Worm (Caenorhabditis elegans) whole organism, L3 larva: ENCODE results near the gene abf-5.
A peak's percentile ranks its signal among the peaks of the same experiment; 100 is the strongest.

Experiments
- R02D3.7 ChIP-seq: fragments of 150-350 bp; optimal IDR thresholded peaks from 2 replicates; lab custom pipeline; 2014; ENCODE audit warnings: missing biosample characterization, missing genetic modification characterization
- elt-2 ChIP-seq: sonication (generic microtip); optimal IDR thresholded peaks from 2 replicates; lab custom pipeline; 2016; ENCODE audit warnings: missing genetic modification reagents, mild to moderate bottlenecking, missing genetic modification characterization, missing compliant biosample characterization
- elt-3 ChIP-seq, 3 experiments: fragments of 150-350 bp in 1 of 3; sonication (generic microtip) in 2 of 3; optimal IDR thresholded peaks; 2 replicates in 2 of 3; 4 replicates in 1 of 3; lab custom pipeline; 2014 to 2017; ENCODE audit warnings: missing biosample characterization in 3 of 3, missing genetic modification characterization in 3 of 3
- mdl-1 ChIP-seq: fragments of 150-350 bp; optimal IDR thresholded peaks from 2 replicates; lab custom pipeline; 2014; ENCODE audit warnings: missing biosample characterization, missing genetic modification characterization

Gene abf-5

ce11 chrX:12834848-12835247 lies 42.2 kb downstream of the abf-5 start:
- TF ChIP-seq mdl-1 (no peak), elt-2 (tag; lab: Kevin White, UChicago) (peak; percentile 24), elt-3 (tag; optimal IDR thresholded peaks at IDR 0.05; lab: Kevin White, UChicago) (peak in 1 of 3 experiments; percentile 21), R02D3.7 (tag; lab: Kevin White, UChicago) (no peak)
